Worm (Caenorhabditis elegans) whole organism, young adult: ENCODE results near the gene Y54G2A.15.
A peak's percentile ranks its signal among the peaks of the same experiment; 100 is the strongest.

ENCODE experiments used
- B0261.1 ChIP-seq: sonication (generic microtip); optimal IDR thresholded peaks from 2 replicates; lab custom pipeline; 2016; ENCODE audit warnings: mild to moderate bottlenecking, missing genetic modification characterization, moderate library complexity, missing compliant biosample characterization
- B0336.3 ChIP-seq: fragments of 200-800 bp; sonication (Bioruptor generic); IDR thresholded peaks from 2 replicates; pipeline ENCODE4 v1.3.6; 2022; ENCODE audit warnings: missing genetic modification characterization, missing compliant biosample characterization
- F22D6.2 ChIP-seq: sonication (generic microtip); optimal IDR thresholded peaks from 2 replicates; lab custom pipeline; 2016; ENCODE audit warnings: mild to moderate bottlenecking, missing genetic modification characterization, missing compliant biosample characterization
- F23B12.7 ChIP-seq: sonication (generic microtip); optimal IDR thresholded peaks from 2 replicates; lab custom pipeline; 2017; ENCODE audit warnings: missing genetic modification characterization, mild to moderate bottlenecking, missing compliant biosample characterization, antibody characterized with exemption, moderate library complexity; ENCODE audit not compliant: insufficient read depth
- F52B5.7 ChIP-seq: sonication (generic microtip); optimal IDR thresholded peaks from 2 replicates; lab custom pipeline; 2016; ENCODE audit warnings: mild to moderate bottlenecking, missing genetic modification characterization, missing compliant biosample characterization
- F55B11.4 ChIP-seq: sonication (generic microtip); optimal IDR thresholded peaks from 2 replicates; lab custom pipeline; 2016; ENCODE audit warnings: missing compliant biosample characterization, missing genetic modification characterization, borderline replicate concordance; ENCODE audit not compliant: insufficient read depth
- F57C9.4 ChIP-seq: sonication (generic microtip); optimal IDR thresholded peaks from 2 replicates; lab custom pipeline; 2017; ENCODE audit warnings: mild to moderate bottlenecking, missing genetic modification characterization, missing compliant biosample characterization
- Y67H2A.10 ChIP-seq: fragments of 200-800 bp; sonication (Bioruptor generic); conservative IDR thresholded peaks from 2 replicates; pipeline ENCODE4 v1.3.6; 2022; ENCODE audit warnings: missing genetic modification reagents, missing genetic modification characterization, missing compliant biosample characterization
- Y79H2A.3 ChIP-seq: fragments of 200-800 bp; sonication (Bioruptor generic); conservative IDR thresholded peaks from 2 replicates; pipeline ENCODE4 v1.3.6; 2022; ENCODE audit warnings: missing genetic modification reagents, missing genetic modification characterization, missing compliant biosample characterization
- ZK185.1 ChIP-seq: sonication (generic microtip); optimal IDR thresholded peaks from 2 replicates; lab custom pipeline; 2016; ENCODE audit warnings: mild to moderate bottlenecking, missing genetic modification characterization, missing compliant biosample characterization; ENCODE audit not compliant: poor library complexity, severe bottlenecking
- athp-1 ChIP-seq: sonication (generic microtip); optimal IDR thresholded peaks from 2 replicates; lab custom pipeline; 2017; ENCODE audit warnings: mild to moderate bottlenecking, missing genetic modification characterization, missing compliant biosample characterization
- bed-1 ChIP-seq: fragments of 200-800 bp; sonication (Bioruptor generic); IDR thresholded peaks from 2 replicates; pipeline ENCODE4 v1.3.6; 2022; ENCODE audit warnings: missing genetic modification reagents, missing genetic modification characterization, missing compliant biosample characterization
- cebp-1 ChIP-seq, 2 experiments: fragments of 200-800 bp in 1 of 2; sonication (Bioruptor generic) in 1 of 2; sonication (generic microtip) in 1 of 2; IDR thresholded peaks in 1 of 2; optimal IDR thresholded peaks in 1 of 2; 2 replicates each; pipeline versions ENCODE4 v1.3.6 to Lab custom; 2017 to 2022; ENCODE audit warnings: missing compliant biosample characterization in 2 of 2, missing genetic modification characterization in 2 of 2, mild to moderate bottlenecking in 1 of 2, missing genetic modification reagents in 1 of 2, moderate library complexity in 1 of 2
- ceh-27 ChIP-seq: fragments of 200-800 bp; sonication (Bioruptor generic); optimal IDR thresholded peaks from 2 replicates; lab custom pipeline; 2018; ENCODE audit warnings: mild to moderate bottlenecking, missing genetic modification characterization, moderate library complexity, missing compliant biosample characterization
- ceh-40 ChIP-seq: fragments of 200-800 bp; sonication (Bioruptor generic); IDR thresholded peaks from 2 replicates; pipeline ENCODE4 v1.3.6; 2022; ENCODE audit warnings: missing genetic modification characterization, missing compliant biosample characterization
- ceh-58 ChIP-seq: fragments of 200-800 bp; sonication (Bioruptor generic); IDR thresholded peaks from 2 replicates; pipeline ENCODE4 v1.3.6; 2022; ENCODE audit warnings: missing genetic modification characterization, missing compliant biosample characterization
- ceh-79 ChIP-seq: sonication (generic microtip); optimal IDR thresholded peaks from 2 replicates; lab custom pipeline; 2017; ENCODE audit warnings: mild to moderate bottlenecking, missing genetic modification characterization, missing compliant biosample characterization
- dox-1 ChIP-seq: fragments of 200-800 bp; sonication (Bioruptor generic); IDR thresholded peaks from 2 replicates; pipeline ENCODE4 v1.3.6; 2022; ENCODE audit warnings: missing genetic modification reagents, missing genetic modification characterization, missing compliant biosample characterization
- dpl-1 ChIP-seq: fragments of 150-350 bp; optimal IDR thresholded peaks from 2 replicates; lab custom pipeline; 2014; ENCODE audit warnings: missing biosample characterization, missing genetic modification reagents, missing genetic modification characterization
- hlh-12 ChIP-seq: sonication (generic microtip); optimal IDR thresholded peaks from 2 replicates; lab custom pipeline; 2016; ENCODE audit warnings: missing genetic modification characterization, missing compliant biosample characterization
- hmg-1.2 ChIP-seq: fragments of 200-800 bp; sonication (Bioruptor generic); IDR thresholded peaks from 2 replicates; pipeline ENCODE4 v1.3.6; 2022; ENCODE audit warnings: missing genetic modification reagents, missing genetic modification characterization, missing compliant biosample characterization
- hmg-20 ChIP-seq: fragments of 200-800 bp; sonication (Bioruptor generic); IDR thresholded peaks from 2 replicates; pipeline ENCODE4 v1.3.6; 2022; ENCODE audit warnings: missing genetic modification reagents, missing genetic modification characterization, missing compliant biosample characterization
- hrde-1 ChIP-seq: sonication (generic microtip); optimal IDR thresholded peaks from 2 replicates; lab custom pipeline; 2016; ENCODE audit warnings: missing genetic modification characterization, mild to moderate bottlenecking, missing compliant biosample characterization, moderate library complexity, missing genotype, missing genetic modification reagents, borderline replicate concordance
- lag-1 ChIP-seq: fragments of 200-800 bp; sonication (Bioruptor generic); IDR thresholded peaks from 2 replicates; pipeline ENCODE4 v1.3.6; 2022; ENCODE audit warnings: missing genetic modification reagents, missing genetic modification characterization, missing compliant biosample characterization
- let-526 ChIP-seq: fragments of 200-800 bp; sonication (Bioruptor generic); IDR thresholded peaks from 2 replicates; pipeline ENCODE4 v1.3.6; 2022; ENCODE audit warnings: missing genetic modification reagents, missing genetic modification characterization, missing compliant biosample characterization
- madf-3 ChIP-seq: fragments of 200-800 bp; sonication (Bioruptor generic); IDR thresholded peaks from 2 replicates; pipeline ENCODE4 v1.3.6; 2022; ENCODE audit warnings: missing genetic modification reagents, missing genetic modification characterization, missing compliant biosample characterization
- madf-6 ChIP-seq: fragments of 200-800 bp; sonication (Bioruptor generic); IDR thresholded peaks from 2 replicates; pipeline ENCODE4 v1.3.6; 2022; ENCODE audit warnings: missing genetic modification reagents, missing genetic modification characterization, missing compliant biosample characterization
- madf-8 ChIP-seq: fragments of 200-800 bp; sonication (Bioruptor generic); conservative IDR thresholded peaks from 2 replicates; pipeline ENCODE4 v1.3.6; 2022; ENCODE audit warnings: missing genetic modification reagents, missing genetic modification characterization, missing compliant biosample characterization
- mcd-1 ChIP-seq: fragments of 200-800 bp; sonication (Bioruptor generic); IDR thresholded peaks from 2 replicates; pipeline ENCODE4 v1.3.6; 2022; ENCODE audit warnings: missing genetic modification reagents, missing genetic modification characterization, missing compliant biosample characterization
- mel-28 ChIP-seq: sonication (generic microtip); optimal IDR thresholded peaks from 2 replicates; lab custom pipeline; 2016; ENCODE audit warnings: borderline replicate concordance, mild to moderate bottlenecking, missing genetic modification characterization, missing compliant biosample characterization
- nhr-120 ChIP-seq: fragments of 200-800 bp; sonication (Bioruptor generic); IDR thresholded peaks from 2 replicates; pipeline ENCODE4 v1.3.6; 2022; ENCODE audit warnings: missing genetic modification characterization, missing compliant biosample characterization
- nhr-80 ChIP-seq: sonication (generic microtip); optimal IDR thresholded peaks from 2 replicates; lab custom pipeline; 2016; ENCODE audit warnings: missing genetic modification characterization, missing compliant biosample characterization
- pbrm-1 ChIP-seq: fragments of 200-800 bp; sonication (Bioruptor generic); IDR thresholded peaks from 2 replicates; pipeline ENCODE4 v1.3.6; 2022; ENCODE audit warnings: missing genetic modification reagents, missing genetic modification characterization, missing compliant biosample characterization
- pha-4 ChIP-seq: fragments of 150-350 bp; sonication (generic microtip); optimal IDR thresholded peaks from 2 replicates; lab custom pipeline; 2014; ENCODE audit warnings: missing biosample characterization, missing genetic modification reagents, missing genetic modification characterization
- snpc-1.1 ChIP-seq: sonication (generic microtip); optimal IDR thresholded peaks from 2 replicates; lab custom pipeline; 2017; ENCODE audit warnings: missing genetic modification characterization, mild to moderate bottlenecking, missing compliant biosample characterization, antibody characterized with exemption, moderate library complexity, missing genotype, missing genetic modification reagents; ENCODE audit not compliant: insufficient read depth
- sptf-2 ChIP-seq: fragments of 200-800 bp; sonication (Bioruptor generic); optimal IDR thresholded peaks from 2 replicates; lab custom pipeline; 2018; ENCODE audit warnings: mild to moderate bottlenecking, missing genetic modification characterization, missing compliant biosample characterization
- unc-130 ChIP-seq: sonication (generic microtip); optimal IDR thresholded peaks from 2 replicates; lab custom pipeline; 2016; ENCODE audit warnings: missing genetic modification reagents, missing genetic modification characterization, missing compliant biosample characterization
- unc-62 ChIP-seq: fragments of 150-350 bp; optimal IDR thresholded peaks from 2 replicates; lab custom pipeline; 2014; ENCODE audit warnings: missing biosample characterization, missing genetic modification reagents, missing genetic modification characterization
- ztf-3 ChIP-seq: fragments of 200-800 bp; sonication (Bioruptor generic); optimal IDR thresholded peaks from 2 replicates; lab custom pipeline; 2018; ENCODE audit warnings: mild to moderate bottlenecking, missing genetic modification characterization, missing compliant biosample characterization

The Y54G2A.15 gene

DNA sequence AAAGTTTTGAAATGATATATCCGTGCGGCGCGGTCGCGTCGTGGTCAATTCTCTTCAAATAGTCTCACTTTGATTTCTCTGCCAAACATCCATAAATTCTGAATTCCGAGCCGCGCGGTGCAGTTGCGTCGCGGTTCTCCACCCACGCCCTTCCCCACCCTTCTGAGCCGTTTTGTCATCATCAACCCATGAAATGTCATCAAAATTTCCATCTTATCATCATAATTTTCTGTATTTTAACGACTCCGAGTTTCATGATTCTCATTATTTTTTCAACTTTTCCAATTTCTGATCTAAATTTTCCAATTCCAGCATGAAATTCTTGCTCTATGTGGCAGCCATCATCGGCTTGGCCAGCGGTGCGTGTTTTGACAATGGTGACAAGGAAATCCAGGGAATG, 1.6 kb downstream of the Y54G2A.15 start, which contains the start of gene clec-84 (continued):
- TF ChIP-seq F55B11.4 (tag; lab: Kevin White, UChicago): no peak

DNA sequence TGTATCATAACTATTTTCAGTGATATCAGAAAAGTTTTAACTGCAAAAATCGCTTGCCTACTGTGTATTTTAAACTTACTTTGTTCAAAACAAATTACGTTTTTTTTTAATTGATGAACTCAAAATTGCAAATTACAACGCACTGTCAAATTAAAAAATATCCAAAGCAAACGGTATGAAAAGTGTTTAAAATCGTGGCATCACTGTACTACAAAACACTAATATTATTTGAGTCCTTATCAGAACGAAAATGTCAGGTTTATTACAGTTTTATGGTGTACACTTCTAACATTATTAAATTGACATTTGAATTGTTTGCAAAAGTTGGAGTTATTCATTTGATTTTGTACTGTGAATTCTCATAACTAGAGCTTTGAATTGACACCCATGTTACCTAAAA, 2.5 kb downstream of the Y54G2A.15 start, which contains the start of gene clec-83:
Gene clec-83 (minus strand): TSS at position 213 of the 400 bp plus-strand sequence.
- TF ChIP-seq nhr-80 (tag; lab: Kevin White, UChicago): peak; percentile 62
- no peak for TF ChIP-seq lag-1 (GFP tag; lab: Robert Waterston, UW)
- TF ChIP-seq bed-1 (GFP tag; lab: Robert Waterston, UW): no peak
- TF ChIP-seq, all 124 proteins: peak for 1

DNA sequence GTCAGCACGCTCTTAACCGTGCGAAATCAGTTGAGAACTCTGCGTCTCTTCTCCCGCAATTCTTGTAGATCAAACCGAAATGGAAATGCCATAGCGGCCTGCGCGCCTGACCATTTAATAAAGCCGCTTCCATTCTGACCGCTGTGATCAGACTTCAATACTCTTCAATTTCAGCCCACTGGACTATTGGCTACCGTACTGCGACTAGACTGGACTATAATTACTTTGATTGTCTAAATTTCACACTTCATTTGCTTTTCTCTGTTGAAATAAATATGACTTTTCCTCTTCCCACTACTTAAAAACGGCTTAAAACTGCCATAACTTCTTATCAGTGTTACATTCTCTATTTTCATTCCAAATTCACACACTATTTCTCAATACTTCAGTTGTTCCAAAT, 5.5 kb downstream of the Y54G2A.15 start, which contains the start of gene Y54G2A.7:
Gene Y54G2A.7 (plus strand): TSS at position 301 of the 400 bp plus-strand sequence.
- TF ChIP-seq F57C9.4 (tag; lab: Kevin White, UChicago) (no peak), snpc-1.1 (tag; lab: Kevin White, UChicago) (no peak), athp-1 (tag; lab: Kevin White, UChicago) (no peak), hrde-1 (tag; lab: Kevin White, UChicago) (no peak), nhr-80 (tag; lab: Kevin White, UChicago) (peak; percentile 13), B0261.1 (tag; lab: Kevin White, UChicago) (no peak), unc-62 (no peak), hmg-20 (GFP tag; lab: Robert Waterston, UW) (no peak)
- TF ChIP-seq, all 124 proteins: peak for 1

DNA sequence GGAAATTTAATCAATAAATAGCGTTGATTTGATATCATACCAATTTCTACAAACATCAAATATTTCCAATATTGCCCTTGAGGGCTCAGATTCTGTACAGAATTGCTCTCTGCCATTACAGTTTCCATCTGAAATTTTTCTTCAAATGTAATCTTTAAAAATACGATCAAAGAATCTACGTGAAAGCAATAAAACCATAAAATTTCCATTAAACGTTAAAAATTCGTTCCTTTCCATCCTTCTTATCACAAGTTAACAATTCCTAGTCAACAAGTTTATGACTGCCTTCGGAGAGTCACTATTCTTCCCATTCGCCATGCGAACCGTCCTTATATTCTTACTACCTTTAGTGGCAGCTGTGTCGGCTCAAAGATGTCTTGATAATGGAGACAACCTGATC, 8.4 kb downstream of the Y54G2A.15 start, which contains the start of gene clec-82:
Gene clec-82 (plus strand): TSS at position 301 of the 400 bp plus-strand sequence.
- TF ChIP-seq F52B5.7 (tag; lab: Kevin White, UChicago): no peak
- TF ChIP-seq pbrm-1 (GFP tag; lab: Robert Waterston, UW): no peak
- TF ChIP-seq ceh-40 (GFP tag; lab: Robert Waterston, UW): no peak

DNA sequence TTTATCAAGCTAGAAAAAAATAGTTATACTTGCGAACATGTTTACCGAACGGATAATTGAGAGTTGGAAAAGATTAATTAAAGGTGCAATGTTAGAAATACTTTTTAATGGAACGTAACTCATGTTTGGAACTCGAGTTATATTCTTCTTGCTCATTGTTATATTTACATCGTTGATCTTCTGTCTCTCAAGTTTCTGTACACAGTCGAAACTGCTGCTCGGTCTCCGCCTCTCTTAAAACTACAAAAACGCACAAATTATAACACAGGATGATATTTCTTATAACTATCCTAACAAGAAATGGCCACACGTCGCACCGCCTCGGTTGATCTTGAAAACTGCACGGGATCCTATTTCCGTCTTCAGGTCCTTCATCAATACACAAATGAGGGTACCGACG, 9.3 kb downstream of the Y54G2A.15 start, which contains the start of gene pudl-2:
Gene pudl-2 (plus strand): TSS at position 301 of the 400 bp plus-strand sequence.
- TF ChIP-seq F23B12.7 (tag; lab: Kevin White, UChicago) (no peak), mel-28 (tag; lab: Kevin White, UChicago) (no peak), madf-8 (GFP tag; lab: Robert Waterston, UW) (no peak), ceh-79 (tag; lab: Kevin White, UChicago) (no peak), B0336.3 (GFP tag; lab: Robert Waterston, UW) (no peak), F22D6.2 (tag; lab: Kevin White, UChicago) (no peak), athp-1 (tag; lab: Kevin White, UChicago) (no peak), mcd-1 (no peak), F52B5.7 (tag; lab: Kevin White, UChicago) (no peak), ztf-3 (GFP tag; lab: Kevin White, UChicago) (no peak), dpl-1 (no peak), unc-130 (GFP tag; lab: Kevin White, UChicago) (no peak)

DNA sequence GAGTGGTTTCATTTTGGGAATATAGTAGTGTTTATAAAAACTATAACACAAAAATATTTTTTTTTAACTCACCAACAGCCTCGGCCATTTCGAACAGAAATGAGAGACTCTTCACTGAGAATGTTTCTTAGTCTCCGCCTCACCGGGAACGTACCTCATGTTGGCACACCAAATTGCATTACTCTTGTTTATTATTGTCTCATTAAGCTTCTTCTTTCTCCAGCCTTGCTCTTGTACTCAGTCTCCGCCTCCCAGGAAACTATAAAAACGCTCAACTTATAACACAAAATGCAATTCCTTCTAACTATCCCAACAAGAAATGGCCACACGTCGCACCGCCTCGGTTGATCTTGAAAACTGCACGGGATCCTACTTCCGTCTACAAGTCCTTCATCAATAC, 11.2 kb downstream of the Y54G2A.15 start, which contains the start of the genes Y54G2A.48 and pudl-1:
Gene Y54G2A.48 (minus strand): TSS at position 101 of the 400 bp plus-strand sequence.
Gene pudl-1 (plus strand): TSS at position 320 of the 400 bp plus-strand sequence.
- TF ChIP-seq F57C9.4 (tag; lab: Kevin White, UChicago) (no peak), nhr-120 (no peak), ceh-58 (GFP tag; lab: Robert Waterston, UW) (no peak), hlh-12 (tag; lab: Kevin White, UChicago) (no peak), let-526 (no peak), Y67H2A.10 (no peak), hmg-1.2 (GFP tag; lab: Robert Waterston, UW) (no peak), madf-6 (GFP tag; lab: Robert Waterston, UW) (no peak), pha-4 (tag; lab: Kevin White, UChicago) (no peak), ceh-27 (GFP tag; lab: Kevin White, UChicago) (no peak), sptf-2 (GFP tag; lab: Kevin White, UChicago) (no peak), Y79H2A.3 (no peak), dox-1 (no peak), madf-3 (GFP tag; lab: Robert Waterston, UW) (no peak), cebp-1 (GFP tag; IDR thresholded peaks at IDR 0.05; lab: Robert Waterston, UW) (no peak), cebp-1 (tag; optimal IDR thresholded peaks at IDR 0.05; lab: Kevin White, UChicago) (no peak), ZK185.1 (tag; lab: Kevin White, UChicago) (no peak)
